Worm (Caenorhabditis elegans) whole organism, midembryonic: Measurements from ENCODE around the gene M163.5.

Experiments
- T22C8.4 ChIP-seq: fragments of 200-800 bp; sonication (Bioruptor generic); IDR thresholded peaks from 2 replicates; pipeline ENCODE4 v1.3.6; 2022; ENCODE audit warnings: missing genetic modification characterization, missing compliant biosample characterization
- cog-1 ChIP-seq: sonication (generic microtip); optimal IDR thresholded peaks from 2 replicates; lab custom pipeline; 2016; ENCODE audit warnings: missing genetic modification characterization, missing compliant biosample characterization
- flt-1 ChIP-seq: fragments of 200-800 bp; sonication (Bioruptor generic); IDR thresholded peaks from 2 replicates; pipeline ENCODE4 v1.3.6; 2022; ENCODE audit warnings: missing genetic modification characterization, missing compliant biosample characterization
- klf-2 ChIP-seq: fragments of 200-800 bp; sonication (Bioruptor generic); conservative IDR thresholded peaks from 2 replicates; pipeline ENCODE4 v1.3.6; 2022; ENCODE audit warnings: missing genetic modification reagents, missing genetic modification characterization, missing compliant biosample characterization
- med-1 ChIP-seq: sonication (generic microtip); optimal IDR thresholded peaks from 2 replicates; lab custom pipeline; 2017; ENCODE audit warnings: missing genetic modification characterization, mild to moderate bottlenecking, missing compliant biosample characterization, antibody characterized with exemption, missing genetic modification reagents; ENCODE audit not compliant: insufficient read depth
- ref-1 ChIP-seq: fragments of 200-800 bp; sonication (Bioruptor generic); conservative IDR thresholded peaks from 2 replicates; pipeline ENCODE4 v1.3.6; 2022; ENCODE audit warnings: missing genetic modification reagents, missing genetic modification characterization, missing compliant biosample characterization
- tab-1 ChIP-seq: fragments of 200-800 bp; sonication (Bioruptor generic); IDR thresholded peaks from 2 replicates; pipeline ENCODE4 v1.3.6; 2022; ENCODE audit warnings: missing genetic modification characterization, missing compliant biosample characterization
- ztf-23 ChIP-seq: fragments of 200-800 bp; sonication (Bioruptor generic); IDR thresholded peaks from 2 replicates; pipeline ENCODE4 v1.3.6; 2022; ENCODE audit warnings: missing genetic modification reagents, missing genetic modification characterization, missing compliant biosample characterization
- ztf-29 ChIP-seq: fragments of 200-800 bp; sonication (Bioruptor generic); IDR thresholded peaks from 2 replicates; pipeline ENCODE4 v1.3.6; 2022; ENCODE audit warnings: missing genetic modification reagents, missing genetic modification characterization, missing compliant biosample characterization

The M163.5 gene

ce11 chrX:14473740-14474139 lies at the start of gene M163.5:
TSS of gene M163.5 (plus strand) at chrX:14474040.
- TF ChIP-seq cog-1 (tag; lab: Kevin White, UChicago) = no peak
- no peak for TF ChIP-seq T22C8.4 (GFP tag; lab: Robert Waterston, UW)
- no peak for TF ChIP-seq ref-1 (GFP tag; lab: Robert Waterston, UW)
- TF ChIP-seq tab-1 = no peak
- no peak for TF ChIP-seq flt-1 (GFP tag; lab: Robert Waterston, UW)
- TF ChIP-seq ztf-23 (GFP tag; lab: Robert Waterston, UW) = no peak
- no peak for TF ChIP-seq klf-2 (GFP tag; lab: Robert Waterston, UW)
- TF ChIP-seq ztf-29 (GFP tag; lab: Robert Waterston, UW) = no peak
- no peak for TF ChIP-seq med-1 (GFP tag; lab: Kevin White, UChicago)

- no peak for TF ChIP-seq tab-1
- TF ChIP-seq flt-1 (GFP tag; lab: Robert Waterston, UW) = no peak
- no peak for TF ChIP-seq med-1 (GFP tag; lab: Kevin White, UChicago)
- TF ChIP-seq klf-2 (GFP tag; lab: Robert Waterston, UW) = no peak
- no peak for TF ChIP-seq ztf-29 (GFP tag; lab: Robert Waterston, UW)
- TF ChIP-seq ztf-23 (GFP tag; lab: Robert Waterston, UW) = no peak
- TF ChIP-seq cog-1 (tag; lab: Kevin White, UChicago) = no peak
- TF ChIP-seq T22C8.4 (GFP tag; lab: Robert Waterston, UW) = no peak
- TF ChIP-seq ref-1 (GFP tag; lab: Robert Waterston, UW) = no peak
Observed at ce11 chrX:14424186-14424585, 49.7 kb upstream of the M163.5 start.

ce11 chrX:14424673-14425072 lies 49.2 kb upstream of the M163.5 start, which contains the start of gene F23D12.11:
TSS of gene F23D12.11 (minus strand) at chrX:14424751.
- TF ChIP-seq med-1 (GFP tag; lab: Kevin White, UChicago) (no peak), cog-1 (tag; lab: Kevin White, UChicago) (no peak), ztf-23 (GFP tag; lab: Robert Waterston, UW) (no peak), T22C8.4 (GFP tag; lab: Robert Waterston, UW) (no peak), ref-1 (GFP tag; lab: Robert Waterston, UW) (no peak), ztf-29 (GFP tag; lab: Robert Waterston, UW) (no peak), tab-1 (no peak), klf-2 (GFP tag; lab: Robert Waterston, UW) (no peak), flt-1 (GFP tag; lab: Robert Waterston, UW) (no peak)

- no peak for TF ChIP-seq ztf-29 (GFP tag; lab: Robert Waterston, UW)
- no peak for TF ChIP-seq ztf-23 (GFP tag; lab: Robert Waterston, UW)
- TF ChIP-seq med-1 (GFP tag; lab: Kevin White, UChicago) = no peak
- TF ChIP-seq flt-1 (GFP tag; lab: Robert Waterston, UW) = no peak
- TF ChIP-seq tab-1 = no peak
- TF ChIP-seq T22C8.4 (GFP tag; lab: Robert Waterston, UW) = no peak
- no peak for TF ChIP-seq cog-1 (tag; lab: Kevin White, UChicago)
- TF ChIP-seq ref-1 (GFP tag; lab: Robert Waterston, UW) = no peak
- TF ChIP-seq klf-2 (GFP tag; lab: Robert Waterston, UW) = no peak
Observed at ce11 chrX:14428052-14428451, 45.8 kb upstream of the M163.5 start, which contains the start of gene F23D12.1. TSS of gene F23D12.1 (minus strand) at chrX:14428152.

- no peak for TF ChIP-seq flt-1 (GFP tag; lab: Robert Waterston, UW)
- no peak for TF ChIP-seq tab-1
- TF ChIP-seq ztf-23 (GFP tag; lab: Robert Waterston, UW) = no peak
- TF ChIP-seq med-1 (GFP tag; lab: Kevin White, UChicago) = no peak
Observed at ce11 chrX:14430436-14430835, 43.4 kb upstream of the M163.5 start.

ce11 chrX:14435648-14436155 lies 38.1 kb upstream of the M163.5 start:
- TF ChIP-seq cog-1 (tag; lab: Kevin White, UChicago) = no peak

- TF ChIP-seq tab-1 (no peak), ztf-29 (GFP tag; lab: Robert Waterston, UW) (no peak), klf-2 (GFP tag; lab: Robert Waterston, UW) (no peak), cog-1 (tag; lab: Kevin White, UChicago) (no peak), ref-1 (GFP tag; lab: Robert Waterston, UW) (no peak), T22C8.4 (GFP tag; lab: Robert Waterston, UW) (no peak), med-1 (GFP tag; lab: Kevin White, UChicago) (no peak), flt-1 (GFP tag; lab: Robert Waterston, UW) (no peak), ztf-23 (GFP tag; lab: Robert Waterston, UW) (no peak)
Observed at ce11 chrX:14442321-14442720, 31.5 kb upstream of the M163.5 start, which contains the start of gene F23D12.3. TSS of gene F23D12.3 (plus strand) at chrX:14442621.

- no peak for TF ChIP-seq flt-1 (GFP tag; lab: Robert Waterston, UW)
- TF ChIP-seq cog-1 (tag; lab: Kevin White, UChicago) = no peak
Observed at ce11 chrX:14444701-14445100, 29.1 kb upstream of the M163.5 start, which contains the start of gene F23D12.4. TSS of gene F23D12.4 (plus strand) at chrX:14445001.

ce11 chrX:14447498-14447897 lies 26.3 kb upstream of the M163.5 start:
- no peak for TF ChIP-seq T22C8.4 (GFP tag; lab: Robert Waterston, UW)
- TF ChIP-seq flt-1 (GFP tag; lab: Robert Waterston, UW) = no peak
- no peak for TF ChIP-seq klf-2 (GFP tag; lab: Robert Waterston, UW)

ce11 chrX:14447910-14448309 lies 25.9 kb upstream of the M163.5 start, which contains the start of gene jmjd-3.2:
TSS of gene jmjd-3.2 (plus strand) at chrX:14448210.
- TF ChIP-seq cog-1 (tag; lab: Kevin White, UChicago) (no peak), flt-1 (GFP tag; lab: Robert Waterston, UW) (no peak), tab-1 (no peak), ztf-23 (GFP tag; lab: Robert Waterston, UW) (no peak), klf-2 (GFP tag; lab: Robert Waterston, UW) (no peak), ref-1 (GFP tag; lab: Robert Waterston, UW) (no peak), med-1 (GFP tag; lab: Kevin White, UChicago) (no peak), T22C8.4 (GFP tag; lab: Robert Waterston, UW) (no peak), ztf-29 (GFP tag; lab: Robert Waterston, UW) (no peak)
